Worm (Caenorhabditis elegans): ENCODE data around the gene sre-20.

The sre-20 gene

DNA sequence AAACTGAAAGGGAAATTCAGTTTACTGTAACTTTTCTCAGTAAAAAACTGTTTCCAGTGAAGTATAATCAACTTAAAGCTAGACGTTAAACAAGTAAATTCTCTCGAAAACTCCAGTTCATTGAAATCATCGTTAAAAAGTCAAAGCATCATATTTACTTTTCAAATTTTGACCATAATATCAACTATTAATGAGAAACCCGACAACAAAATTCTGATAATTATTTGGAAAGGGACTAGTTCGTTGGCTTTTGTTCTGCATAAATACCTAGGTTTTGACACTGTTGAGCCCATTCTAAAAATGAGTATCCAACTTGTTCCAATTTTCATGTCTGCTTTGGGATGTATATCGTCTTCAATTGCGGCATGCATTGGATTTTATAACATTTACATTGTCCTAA, 21.4 kb upstream of the sre-20 start, which contains the start of gene ZC443.7:
TSS of gene ZC443.7 (plus strand) at position 301 of the 400 bp plus-strand sequence.
- no peak for TF ChIP-seq nhr-28 (tag; optimal IDR thresholded peaks at IDR 0.05)
- no peak for TF ChIP-seq fkh-4 (tag; optimal IDR thresholded peaks at IDR 0.05; ENCODE audit: borderline replicate concordance)
- no peak for TF ChIP-seq fkh-8 (tag; optimal IDR thresholded peaks at IDR 0.05)
- no peak for TF ChIP-seq swsn-7 (tag; optimal IDR thresholded peaks at IDR 0.05)
- TF ChIP-seq nhr-85 (tag), result no peak
- TF ChIP-seq ztf-11 (tag; optimal IDR thresholded peaks at IDR 0.05), result no peak
- TF ChIP-seq ceh-63 (GFP tag; optimal IDR thresholded peaks at IDR 0.05), result no peak
- no peak for TF ChIP-seq blmp-1 (tag; optimal IDR thresholded peaks at IDR 0.05)
- TF ChIP-seq nhr-11 (tag; optimal IDR thresholded peaks at IDR 0.05), result no peak

ce11 chrV:12803274-12803673, 18.5 kb upstream of the sre-20 start, which contains the start of gene srbc-45:
Gene srbc-45 (plus strand): TSS chrV:12803574.
- TF ChIP-seq vab-15 (tag; optimal IDR thresholded peaks at IDR 0.05) (no peak), isw-1 (GFP tag; IDR thresholded peaks at IDR 0.05) (no peak), hpl-2 (GFP tag; optimal IDR thresholded peaks at IDR 0.05) (no peak), snu-23 (GFP tag; optimal IDR thresholded peaks at IDR 0.05) (no peak), ceh-63 (GFP tag; optimal IDR thresholded peaks at IDR 0.05) (no peak), lin-15B (tag; optimal IDR thresholded peaks at IDR 0.05) (no peak), mep-1 (tag; optimal IDR thresholded peaks at IDR 0.05) (no peak), sup-37 (GFP tag; optimal IDR thresholded peaks at IDR 0.05) (no peak), unc-30 (tag; optimal IDR thresholded peaks at IDR 0.05) (no peak), nhr-237 (tag; optimal IDR thresholded peaks at IDR 0.05) (no peak), egl-27 (tag; optimal IDR thresholded peaks at IDR 0.05) (no peak), nhr-12 (tag; optimal IDR thresholded peaks at IDR 0.05) (no peak), lsy-2 (tag; optimal IDR thresholded peaks at IDR 0.05) (no peak), lin-13 (GFP tag; optimal IDR thresholded peaks at IDR 0.05) (no peak), egl-13 (tag; optimal IDR thresholded peaks at IDR 0.05) (no peak)

ce11 chrV:12800171-12800570, 15.4 kb upstream of the sre-20 start, which contains the start of gene ugt-3:
Gene ugt-3 (minus strand): TSS chrV:12800271.
- TF ChIP-seq vab-15 (tag; optimal IDR thresholded peaks at IDR 0.05), result no peak
- TF ChIP-seq hlh-4 (tag; optimal IDR thresholded peaks at IDR 0.05), result no peak
- no peak for TF ChIP-seq tbx-2 (tag; optimal IDR thresholded peaks at IDR 0.05)
- TF ChIP-seq mdl-1 (tag; optimal IDR thresholded peaks at IDR 0.05), result no peak
- TF ChIP-seq unc-98 (GFP tag; IDR thresholded peaks at IDR 0.05), result no peak
- no peak for TF ChIP-seq aly-2 (tag; optimal IDR thresholded peaks at IDR 0.05)
- TF ChIP-seq nhr-90 (tag; optimal IDR thresholded peaks at IDR 0.05; ENCODE audit: poor library complexity), result no peak
- TF ChIP-seq nhr-85 (tag), result no peak
- TF ChIP-seq ztf-11 (tag; optimal IDR thresholded peaks at IDR 0.05), result no peak
- no peak for TF ChIP-seq sup-37 (GFP tag; optimal IDR thresholded peaks at IDR 0.05)
- no peak for TF ChIP-seq lin-15B (tag; optimal IDR thresholded peaks at IDR 0.05)

DNA sequence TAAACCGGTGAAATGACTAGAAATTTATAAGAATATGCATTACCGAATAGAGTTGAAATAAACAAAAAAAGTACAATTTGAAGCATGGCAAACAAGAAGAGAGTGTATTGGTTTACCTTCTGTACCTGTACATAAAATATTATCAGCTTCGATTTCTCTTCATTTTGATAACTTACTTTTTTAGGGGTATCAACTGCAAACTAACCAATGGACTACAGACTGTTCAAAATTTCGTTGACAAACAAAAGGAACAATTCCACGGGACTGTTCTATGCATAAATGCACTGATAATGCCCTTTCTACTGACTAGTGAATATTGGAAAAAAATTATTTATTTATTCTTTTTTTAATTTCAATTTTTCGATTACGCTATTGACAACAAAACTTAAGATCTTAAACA, 13.2 kb upstream of the sre-20 start, which contains the start of gene ugt-6:
TSS of gene ugt-6 (minus strand) at position 233 of the 400 bp plus-strand sequence.
- TF ChIP-seq nhr-85 (tag), result no peak
- no peak for TF ChIP-seq hpl-2 (GFP tag; optimal IDR thresholded peaks at IDR 0.05)
- TF ChIP-seq rnt-1 (tag; optimal IDR thresholded peaks at IDR 0.05), result no peak
- no peak for TF ChIP-seq pag-3 (tag; optimal IDR thresholded peaks at IDR 0.05; ENCODE audit: borderline replicate concordance, insufficient read depth)
- no peak for TF ChIP-seq hlh-4 (tag; optimal IDR thresholded peaks at IDR 0.05)
- no peak for TF ChIP-seq pax-3 (tag; optimal IDR thresholded peaks at IDR 0.05)
- no peak for TF ChIP-seq fkh-8 (tag; optimal IDR thresholded peaks at IDR 0.05)
- TF ChIP-seq grh-1 (GFP tag; IDR thresholded peaks at IDR 0.05), result no peak
- TF ChIP-seq unc-130 (tag; optimal IDR thresholded peaks at IDR 0.05), result no peak
- no peak for TF ChIP-seq sup-37 (GFP tag; optimal IDR thresholded peaks at IDR 0.05)

DNA sequence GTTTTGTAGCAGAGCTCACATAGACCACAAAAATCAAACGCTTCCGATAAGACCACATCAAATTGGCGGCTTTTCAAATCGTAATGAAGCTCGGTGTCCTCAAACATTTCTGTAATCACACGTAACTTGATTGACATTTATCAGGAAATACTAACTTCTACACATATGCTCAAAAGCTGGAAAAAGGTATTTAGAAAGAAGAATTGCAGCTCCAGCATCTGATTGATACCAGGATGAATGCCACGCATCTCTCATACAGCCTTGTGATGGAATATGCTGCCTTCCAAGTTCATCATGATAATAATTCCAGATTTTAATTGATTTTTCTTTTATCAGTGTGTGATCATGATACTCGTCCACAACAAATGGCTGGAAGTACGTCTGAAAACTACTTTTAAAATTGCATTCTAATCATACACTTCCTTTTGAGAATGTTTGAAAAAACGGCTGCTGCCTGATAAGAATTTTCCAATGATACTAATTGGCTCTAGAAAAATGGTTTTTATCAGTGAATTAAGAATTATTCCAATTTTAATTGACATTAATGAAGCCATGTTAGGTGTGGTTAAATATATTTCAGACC, 12.2 kb upstream of the sre-20 start:
- no peak for TF ChIP-seq ztf-11 (tag; optimal IDR thresholded peaks at IDR 0.05)
- peak; percentile 66 for TF ChIP-seq elt-2 (tag; optimal IDR thresholded peaks at IDR 0.05)
